Worm (Caenorhabditis elegans) whole organism, late embryonic: ENCODE measurements around the gene C41H7.2.

Experiments
- ama-1 ChIP-seq: fragments of 150-350 bp; optimal IDR thresholded peaks from 2 replicates; lab custom pipeline; 2014
- fkh-10 ChIP-seq: fragments of 150-350 bp; optimal IDR thresholded peaks from 2 replicates; lab custom pipeline; 2014; ENCODE audit warnings: missing biosample characterization, missing genetic modification reagents, missing genetic modification characterization
- lim-6 ChIP-seq: sonication (generic microtip); optimal IDR thresholded peaks from 2 replicates; lab custom pipeline; 2016; ENCODE audit warnings: missing genetic modification characterization, missing compliant biosample characterization

DNA sequence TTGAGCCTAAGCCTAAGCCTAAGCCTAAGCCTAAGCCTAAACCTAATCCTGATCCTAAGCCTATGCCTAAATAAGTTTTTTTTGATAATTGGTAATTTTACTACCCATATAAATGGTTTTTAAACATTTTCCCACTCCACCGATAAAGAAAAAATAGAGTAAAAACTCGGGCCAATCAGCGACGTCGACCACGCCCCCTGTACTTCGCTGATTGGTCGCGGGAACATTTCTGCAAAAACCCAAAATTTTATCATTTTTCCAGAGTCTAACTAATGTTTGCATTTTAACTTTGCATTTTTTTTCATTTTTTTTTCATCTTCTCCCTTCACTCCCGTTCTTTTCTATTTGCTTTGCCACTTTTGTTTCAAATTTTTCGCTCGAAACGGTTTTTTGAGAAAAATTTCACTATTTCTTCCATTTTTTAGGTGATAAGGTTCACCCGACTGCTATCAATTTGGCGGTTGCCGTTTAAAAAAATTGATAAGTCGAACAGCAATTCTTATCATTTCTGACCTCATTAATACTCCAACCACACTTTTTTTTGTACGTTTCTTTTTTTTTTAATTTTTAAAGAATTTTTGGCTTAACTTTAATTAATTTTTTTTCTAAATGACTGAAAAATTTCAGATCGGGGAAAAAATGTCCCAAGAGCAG, at the start of gene C41H7.2:
- TF ChIP-seq ama-1 (no peak), fkh-10 (GFP tag; lab: Kevin White, UChicago) (no peak), lim-6 (tag; lab: Kevin White, UChicago) (no peak)
